Fruit fly (Drosophila melanogaster) whole organism, embryonic: Measurements from ENCODE around the gene CG31360.

Source experiments
- Awh ChIP-seq: fragments of 200-800 bp; sonication (Bioruptor generic); IDR thresholded peaks from 2 replicates; pipeline ENCODE4, ENCODE4 v1.3.6; 2022; ENCODE audit warnings: missing biosample characterization, missing genetic modification characterization
- CG10366 ChIP-seq: fragments of 200-800 bp; sonication (Bioruptor generic); IDR thresholded peaks from 2 replicates; pipeline ENCODE4 v1.3.6; 2022; ENCODE audit warnings: missing biosample characterization, missing genetic modification characterization
- CG10979 ChIP-seq: fragments of 200-800 bp; sonication (Bioruptor generic); optimal IDR thresholded peaks from 2 replicates; lab custom pipeline; 2018; ENCODE audit warnings: missing biosample characterization, mild to moderate bottlenecking, missing genetic modification characterization, moderate library complexity
- CG11695 ChIP-seq: fragments of 200-800 bp; sonication (Bioruptor generic); IDR thresholded peaks from 3 replicates; pipeline ENCODE4 v1.3.6; 2022; ENCODE audit warnings: missing biosample characterization, missing genetic modification characterization
- CG11696 ChIP-seq: fragments of 200-800 bp; sonication (Bioruptor generic); IDR thresholded peaks from 2 replicates; pipeline ENCODE4 v1.3.6; 2022; ENCODE audit warnings: missing biosample characterization, missing genetic modification characterization
- CG12236 ChIP-seq: fragments of 200-800 bp; sonication (Bioruptor generic); optimal IDR thresholded peaks from 2 replicates; lab custom pipeline; 2016; ENCODE audit warnings: missing biosample characterization, missing genetic modification characterization
- CG15011 ChIP-seq: fragments of 200-800 bp; sonication (Bioruptor generic); optimal IDR thresholded peaks from 3 replicates; lab custom pipeline; 2018; ENCODE audit warnings: missing biosample characterization, mild to moderate bottlenecking, missing genetic modification characterization
- CG15073 ChIP-seq: fragments of 200-800 bp; sonication (Bioruptor generic); optimal IDR thresholded peaks from 2 replicates; lab custom pipeline; 2016; ENCODE audit warnings: missing biosample characterization, missing genetic modification characterization
- CG1603 ChIP-seq: fragments of 200-800 bp; sonication (Bioruptor generic); optimal IDR thresholded peaks from 2 replicates; lab custom pipeline; 2019; ENCODE audit warnings: missing biosample characterization, mild to moderate bottlenecking, missing genetic modification characterization, moderate library complexity
- CG17328 ChIP-seq: fragments of 200-800 bp; sonication (Bioruptor generic); IDR thresholded peaks from 2 replicates; pipeline ENCODE4 v1.3.6; 2022; ENCODE audit warnings: missing biosample characterization, missing genetic modification characterization
- CG18599 ChIP-seq: fragments of 200-800 bp; sonication (Bioruptor generic); optimal IDR thresholded peaks from 3 replicates; lab custom pipeline; 2017; ENCODE audit warnings: missing biosample characterization, missing genetic modification characterization, mild to moderate bottlenecking, moderate library complexity, missing genetic modification reagents
- CG2199 ChIP-seq: fragments of 200-800 bp; sonication (Bioruptor generic); IDR thresholded peaks from 3 replicates; pipeline ENCODE4 v1.3.6; 2022; ENCODE audit warnings: missing biosample characterization, missing genetic modification characterization
- CG32767 ChIP-seq: fragments of 200-800 bp; sonication (Bioruptor generic); IDR thresholded peaks from 2 replicates; pipeline ENCODE4 v1.3.6; 2022; ENCODE audit warnings: missing biosample characterization, missing genetic modification characterization
- CG4707 ChIP-seq: fragments of 200-800 bp; sonication (Bioruptor generic); optimal IDR thresholded peaks from 2 replicates; lab custom pipeline; 2018; ENCODE audit warnings: missing biosample characterization, mild to moderate bottlenecking, missing genetic modification characterization, moderate library complexity
- CG6683 ChIP-seq: fragments of 200-800 bp; sonication (Bioruptor generic); optimal IDR thresholded peaks from 2 replicates; lab custom pipeline; 2017; ENCODE audit warnings: missing biosample characterization, mild to moderate bottlenecking, missing genetic modification characterization, missing genetic modification reagents
- CG8290 ChIP-seq, 3 experiments: fragments of 200-800 bp; sonication (Bioruptor generic); optimal IDR thresholded peaks; 2 replicates each; lab custom pipeline; 2016 to 2019; ENCODE audit warnings: missing biosample characterization in 3 of 3, missing genetic modification characterization in 3 of 3, mild to moderate bottlenecking in 2 of 3, moderate library complexity in 1 of 3
- CG8388 ChIP-seq: fragments of 200-800 bp; sonication (Bioruptor generic); optimal IDR thresholded peaks from 2 replicates; lab custom pipeline; 2019; ENCODE audit warnings: missing biosample characterization, mild to moderate bottlenecking, missing genetic modification characterization, moderate library complexity
- Gug ChIP-seq: fragments of 200-800 bp; sonication (Bioruptor generic); IDR thresholded peaks from 4 replicates; pipeline ENCODE4 v1.3.6; 2022; ENCODE audit warnings: missing biosample characterization, missing genetic modification characterization
- H15 ChIP-seq: fragments of 200-800 bp; sonication (Bioruptor generic); IDR thresholded peaks from 3 replicates; pipeline ENCODE4 v1.3.6; 2022; ENCODE audit warnings: missing biosample characterization, missing genetic modification characterization
- H2.0 ChIP-seq: fragments of 200-800 bp; sonication (Bioruptor generic); IDR thresholded peaks from 2 replicates; pipeline ENCODE4 v1.3.6; 2022; ENCODE audit warnings: missing biosample characterization, missing genetic modification characterization
- Hsf ChIP-seq: fragments of 200-800 bp; sonication (Bioruptor generic); optimal IDR thresholded peaks from 3 replicates; lab custom pipeline; 2016; ENCODE audit warnings: missing biosample characterization, missing genetic modification characterization
- Mad ChIP-seq: fragments of 200-800 bp; sonication (Bioruptor generic); optimal IDR thresholded peaks from 2 replicates; lab custom pipeline; 2016; ENCODE audit warnings: missing biosample characterization, missing genetic modification characterization
- Med ChIP-seq: fragments of 200-800 bp; sonication (Bioruptor generic); peaks from one replicate; lab custom pipeline; 2016; ENCODE audit warnings: missing biosample characterization, missing genetic modification characterization, mild to moderate bottlenecking, inconsistent platforms, moderate library complexity
- NC2β ChIP-seq: fragments of 200-800 bp; sonication (Bioruptor generic); optimal IDR thresholded peaks from 2 replicates; lab custom pipeline; 2016; ENCODE audit warnings: missing biosample characterization, missing genetic modification characterization
- Optix ChIP-seq: fragments of 200-800 bp; sonication (Bioruptor generic); IDR thresholded peaks from 3 replicates; pipeline ENCODE4 v1.3.6; 2022; ENCODE audit warnings: missing biosample characterization, missing genetic modification characterization
- Ptx1 ChIP-seq: fragments of 200-800 bp; sonication (Bioruptor generic); IDR thresholded peaks from 2 replicates; pipeline ENCODE4 v1.3.6; 2022; ENCODE audit warnings: missing biosample characterization, missing genetic modification characterization
- bsh ChIP-seq, 2 experiments: fragments of 200-800 bp; sonication (Bioruptor generic); optimal IDR thresholded peaks; 2 replicates each; lab custom pipeline; 2017 to 2018; ENCODE audit warnings: mild to moderate bottlenecking in 2 of 2, missing biosample characterization in 2 of 2, missing genetic modification characterization in 2 of 2, moderate library complexity in 1 of 2
- chif ChIP-seq, 2 experiments: fragments of 200-800 bp; sonication (Bioruptor generic); optimal IDR thresholded peaks; 3 replicates each; lab custom pipeline; 2016; ENCODE audit warnings: missing biosample characterization in 2 of 2, missing genetic modification characterization in 2 of 2
- chm ChIP-seq: fragments of 200-800 bp; sonication (Bioruptor generic); IDR thresholded peaks from 2 replicates; pipeline ENCODE4 v1.3.6; 2022; ENCODE audit warnings: missing biosample characterization, missing genetic modification characterization
- ci ChIP-seq: fragments of 200-800 bp; sonication (Bioruptor generic); IDR thresholded peaks from 3 replicates; pipeline ENCODE4 v1.3.6; 2022; ENCODE audit warnings: missing biosample characterization, missing genetic modification characterization
- dmrt11E ChIP-seq: fragments of 200-800 bp; sonication (Bioruptor generic); optimal IDR thresholded peaks from 3 replicates; lab custom pipeline; 2018; ENCODE audit warnings: missing biosample characterization, mild to moderate bottlenecking, missing genetic modification characterization, moderate library complexity
- ftz-f1 ChIP-seq: fragments of 200-800 bp; sonication (Bioruptor generic); optimal IDR thresholded peaks from 2 replicates; lab custom pipeline; 2016; ENCODE audit warnings: missing biosample characterization, missing genetic modification characterization
- lmd ChIP-seq: fragments of 200-800 bp; sonication (Bioruptor generic); IDR thresholded peaks from 2 replicates; pipeline ENCODE4 v1.3.6; 2022; ENCODE audit warnings: missing biosample characterization, missing genetic modification characterization
- onecut ChIP-seq: fragments of 200-800 bp; sonication (Bioruptor generic); IDR thresholded peaks from 2 replicates; pipeline ENCODE4 v1.3.6; 2022; ENCODE audit warnings: missing biosample characterization, missing genetic modification characterization
- pan ChIP-seq, 4 experiments: fragments of >200 bp in 3 of 4; fragments of 200-800 bp in 1 of 4; sonication (Bioruptor generic) in 1 of 4; optimal IDR thresholded peaks in 3 of 4; IDR thresholded peaks in 1 of 4; 2 replicates each; pipeline versions ENCODE4 v1.3.6 to Lab custom; 2017 to 2022; ENCODE audit warnings: missing biosample characterization in 2 of 4, missing genetic modification characterization in 2 of 4, mixed read lengths in 1 of 4
- pfk ChIP-seq: fragments of 200-800 bp; sonication (Bioruptor generic); optimal IDR thresholded peaks from 2 replicates; lab custom pipeline; 2018; ENCODE audit warnings: missing biosample characterization, mild to moderate bottlenecking, missing genetic modification characterization, moderate library complexity
- pho ChIP-seq: fragments of 200-800 bp; sonication (Bioruptor generic); optimal IDR thresholded peaks from 2 replicates; lab custom pipeline; 2016; ENCODE audit warnings: missing biosample characterization, missing genetic modification characterization
- prd ChIP-seq, 3 experiments: fragments of >200 bp in 2 of 3; fragments of 200-800 bp in 1 of 3; sonication (Bioruptor generic) in 1 of 3; optimal IDR thresholded peaks in 2 of 3; IDR thresholded peaks in 1 of 3; 2 replicates in 2 of 3; 3 replicates in 1 of 3; pipeline versions ENCODE4 v1.3.6 to Lab custom; 2017 to 2022; ENCODE audit warnings: missing biosample characterization in 1 of 3, missing genetic modification characterization in 1 of 3
- pros ChIP-seq: fragments of 200-800 bp; sonication (Bioruptor generic); optimal IDR thresholded peaks from 3 replicates; lab custom pipeline; 2019; ENCODE audit warnings: missing biosample characterization, mild to moderate bottlenecking, missing genetic modification characterization, moderate library complexity
- psq ChIP-seq: fragments of 200-800 bp; sonication (Bioruptor generic); optimal IDR thresholded peaks from 2 replicates; lab custom pipeline; 2017; ENCODE audit warnings: missing biosample characterization, missing genetic modification characterization
- seq ChIP-seq: fragments of 200-800 bp; sonication (Bioruptor generic); IDR thresholded peaks from 2 replicates; pipeline ENCODE4 v1.3.6; 2022; ENCODE audit warnings: missing biosample characterization, missing genetic modification characterization
- shn ChIP-seq: fragments of 200-800 bp; sonication (Bioruptor generic); optimal IDR thresholded peaks from 3 replicates; lab custom pipeline; 2016; ENCODE audit warnings: missing biosample characterization, missing genetic modification characterization
- sisA ChIP-seq: fragments of 200-800 bp; sonication (Bioruptor generic); IDR thresholded peaks from 2 replicates; pipeline ENCODE4 v1.3.6; 2022; ENCODE audit warnings: missing biosample characterization, missing genetic modification characterization
- tin ChIP-seq: fragments of 200-800 bp; sonication (Bioruptor generic); optimal IDR thresholded peaks from 3 replicates; lab custom pipeline; 2016; ENCODE audit warnings: missing biosample characterization, missing genetic modification characterization
- zfh1 ChIP-seq: fragments of 200-800 bp; sonication (Bioruptor generic); IDR thresholded peaks from 3 replicates; pipeline ENCODE4 v1.3.6; 2022; ENCODE audit warnings: missing biosample characterization, missing genetic modification characterization

CG31360 gene

DNA sequence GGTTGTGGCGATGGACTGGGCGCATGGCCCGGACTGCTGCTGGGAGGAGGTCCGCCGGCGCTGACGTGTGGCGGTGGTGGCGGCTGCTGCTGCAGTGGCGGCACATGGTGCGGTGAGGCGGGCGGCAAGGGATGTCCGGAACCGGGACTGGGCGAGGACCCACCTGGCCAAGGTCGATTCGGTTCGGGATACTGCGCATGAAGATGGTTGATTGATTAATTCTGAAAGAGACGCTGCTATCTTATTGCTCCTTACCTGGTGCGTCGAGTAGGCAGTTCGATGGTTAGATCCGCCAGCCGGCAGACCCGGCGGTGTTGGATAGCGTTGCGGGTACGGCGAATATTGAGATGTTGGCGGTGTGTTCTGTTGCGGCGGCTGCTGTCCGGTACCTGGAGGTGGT is 22.9 kb downstream of the CG31360 start (continued):
- TF ChIP-seq ci (0 out of 3 replicates have a peak, but pooled peaks have one; percentile 29), ftz-f1 (no peak), H2.0 (GFP tag; lab: Robert Waterston, UW) (0 out of 2 replicates have a peak, but pooled peaks have one; percentile 5)

DNA sequence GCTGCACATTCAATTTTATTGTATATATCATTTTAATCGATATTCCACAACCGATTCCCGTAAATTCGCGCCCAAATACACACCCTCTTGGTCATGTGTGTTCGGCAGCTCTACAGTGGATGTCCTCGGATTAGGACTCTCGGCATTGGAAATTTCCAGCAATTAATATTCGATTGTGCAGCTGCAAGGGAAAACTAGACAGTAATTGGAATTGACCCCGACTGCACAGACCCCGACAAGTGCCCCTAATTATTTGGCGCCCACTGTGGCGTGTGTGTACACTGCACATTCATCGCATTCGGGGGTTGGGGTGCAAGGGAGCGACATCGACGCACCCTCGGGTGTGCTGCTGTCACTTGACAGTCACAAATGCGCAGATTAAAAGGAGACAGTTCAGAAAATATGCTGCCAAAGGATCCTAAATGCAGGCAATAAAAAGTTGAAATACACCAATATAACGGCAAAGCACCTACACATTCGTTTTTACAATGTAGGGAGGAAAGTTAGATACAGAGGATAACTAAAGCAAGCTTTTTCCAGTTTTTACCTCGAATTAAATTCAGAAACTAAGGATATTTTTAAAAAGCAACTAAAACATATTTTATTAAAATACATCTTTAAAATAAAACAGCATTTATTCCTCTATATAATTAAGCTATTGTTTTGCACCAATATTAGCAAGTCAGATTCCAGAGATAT is 24.0 kb downstream of the CG31360 start:
- TF ChIP-seq Optix (GFP tag; lab: Robert Waterston, UW) (peak; percentile 39; the same call in 1 of the 3 replicates), CG2199 (GFP tag; lab: Robert Waterston, UW) (0 out of 3 replicates have a peak, but pooled peaks have one; percentile 54), ci (peak; percentile 60; the same call in 2 of the 3 replicates), CG6683 (no peak), CG15073 (peak; percentile 24), pho (GFP tag; lab: Kevin White, UChicago) (no peak), pros (peak; percentile 56), Awh (GFP tag; lab: Robert Waterston, UW) (peak; percentile 45; the same call in 1 of the 2 replicates), chm (0 out of 2 replicates have a peak, but pooled peaks have one; percentile 20), CG4707 (GFP tag; lab: Kevin White, UChicago) (peak; percentile 18), dmrt11E (tag; lab: Kevin White, UChicago) (peak; percentile 7), CG15011 (GFP tag; lab: Kevin White, UChicago) (no peak), CG18599 (peak; percentile 13), CG10979 (tag; lab: Kevin White, UChicago) (peak; percentile 6), NC2β (GFP tag; lab: Kevin White, UChicago) (no peak), H15 (GFP tag; lab: Robert Waterston, UW) (0 out of 3 replicates have a peak, but pooled peaks have one; percentile 41), seq (GFP tag; lab: Robert Waterston, UW) (0 out of 2 replicates have a peak, but pooled peaks have one; percentile 15), chif (GFP tag; optimal IDR thresholded peaks at IDR 0.05; lab: Kevin White, UChicago) (peak in 1 of 2 experiments; percentile 12), zfh1 (GFP tag; lab: Robert Waterston, UW) (0 out of 3 replicates have a peak, but pooled peaks have one; percentile 47), pan (optimal IDR thresholded peaks at IDR 0.05; lab: Kevin White, UChicago) (no peak), pan (GFP tag; optimal IDR thresholded peaks at IDR 0.05 in 1 of 2, IDR thresholded peaks at IDR 0.05 in 1 of 2) (peak in 1 of 2 experiments; percentile 33), onecut (GFP tag; lab: Robert Waterston, UW) (0 out of 2 replicates have a peak, but pooled peaks have one; percentile 1), Med (GFP tag; lab: Kevin White, UChicago) (peak; percentile 62), CG10366 (GFP tag; lab: Robert Waterston, UW) (0 out of 2 replicates have a peak, but pooled peaks have one; percentile 23), sisA (GFP tag; lab: Robert Waterston, UW) (peak; percentile 22; the same call in 1 of the 2 replicates), CG1603 (tag; lab: Kevin White, UChicago) (peak; percentile 35), shn (no peak), CG32767 (0 out of 2 replicates have a peak, but pooled peaks have one; percentile 40), lmd (GFP tag; lab: Robert Waterston, UW) (0 out of 2 replicates have a peak, but pooled peaks have one; percentile 19), CG8388 (GFP tag; lab: Kevin White, UChicago) (peak; percentile 5), Gug (GFP tag; lab: Robert Waterston, UW) (peak; percentile 23; the same call in 2 of the 4 replicates), pfk (GFP tag; lab: Kevin White, UChicago) (no peak), Mad (GFP tag; lab: Kevin White, UChicago) (no peak), psq (no peak), CG17328 (GFP tag; lab: Robert Waterston, UW) (0 out of 2 replicates have a peak, but pooled peaks have one; percentile 13), tin (GFP tag; lab: Kevin White, UChicago) (peak; percentile 18), CG8290 (GFP tag; optimal IDR thresholded peaks at IDR 0.05; lab: Kevin White, UChicago) (no peak), CG8290 (tag; optimal IDR thresholded peaks at IDR 0.05; lab: Kevin White, UChicago) (peak in 1 of 2 experiments; percentile 18), CG12236 (GFP tag; lab: Kevin White, UChicago) (no peak), bsh (GFP tag; optimal IDR thresholded peaks at IDR 0.05; lab: Kevin White, UChicago) (peak in 1 of 2 experiments; percentile 23), CG11695 (GFP tag; lab: Robert Waterston, UW) (peak; percentile 35; the same call in 1 of the 3 replicates), Ptx1 (GFP tag; lab: Robert Waterston, UW) (peak; percentile 10; the same call in 1 of the 2 replicates), prd (optimal IDR thresholded peaks at IDR 0.05; lab: Kevin White, UChicago) (no peak), prd (GFP tag; IDR thresholded peaks at IDR 0.05; lab: Robert Waterston, UW) (peak; percentile 37; the same call in 2 of the 3 replicates), CG11696 (GFP tag; lab: Robert Waterston, UW) (peak; percentile 85), Hsf (GFP tag; lab: Kevin White, UChicago) (no peak)
